Worm (Caenorhabditis elegans): ENCODE data around the gene vit-6.

- TF ChIP-seq blmp-1 (tag; optimal IDR thresholded peaks at IDR 0.05; ENCODE audit: insufficient read depth) (no peak), lsy-2 (tag; optimal IDR thresholded peaks at IDR 0.05) (no peak)
Observed at ce11 chrIV:8241312-8241833, 19.6 kb upstream of the vit-6 start.
